Worm (Caenorhabditis elegans) whole organism, midembryonic: Measurements from ENCODE around the gene srbc-30.

Source experiments
- cog-1 ChIP-seq: sonication (generic microtip); optimal IDR thresholded peaks from 2 replicates; lab custom pipeline; 2016; ENCODE audit warnings: missing genetic modification characterization, missing compliant biosample characterization
- ref-1 ChIP-seq: fragments of 200-800 bp; sonication (Bioruptor generic); conservative IDR thresholded peaks from 2 replicates; pipeline ENCODE4 v1.3.6; 2022; ENCODE audit warnings: missing genetic modification reagents, missing genetic modification characterization, missing compliant biosample characterization
- ztf-23 ChIP-seq: fragments of 200-800 bp; sonication (Bioruptor generic); IDR thresholded peaks from 2 replicates; pipeline ENCODE4 v1.3.6; 2022; ENCODE audit warnings: missing genetic modification reagents, missing genetic modification characterization, missing compliant biosample characterization
- ztf-29 ChIP-seq: fragments of 200-800 bp; sonication (Bioruptor generic); IDR thresholded peaks from 2 replicates; pipeline ENCODE4 v1.3.6; 2022; ENCODE audit warnings: missing genetic modification reagents, missing genetic modification characterization, missing compliant biosample characterization

DNA sequence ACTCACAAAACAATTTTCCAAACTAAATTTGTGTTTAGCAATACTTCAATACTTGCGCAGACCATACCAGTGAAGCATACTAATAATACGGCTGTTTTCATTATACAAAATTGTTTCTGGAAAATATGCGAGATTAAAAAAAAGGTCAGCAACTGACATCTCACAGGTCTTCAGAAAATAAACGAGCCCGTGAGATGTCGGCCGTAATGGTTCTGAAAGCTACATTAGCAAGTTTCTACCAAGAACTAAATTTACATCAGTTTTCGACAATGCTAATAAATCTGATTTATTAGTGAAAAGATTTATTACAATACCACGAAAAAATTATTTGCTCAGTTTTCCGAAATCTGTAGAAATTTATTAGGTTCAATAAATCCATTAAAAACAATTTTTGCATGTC, 2.8 kb downstream of the srbc-30 start, which contains the start of gene srbc-31:
- TF ChIP-seq ztf-23 (GFP tag; lab: Robert Waterston, UW) (no peak), ztf-29 (GFP tag; lab: Robert Waterston, UW) (no peak), ref-1 (GFP tag; lab: Robert Waterston, UW) (no peak), cog-1 (tag; lab: Kevin White, UChicago) (no peak)
